Fruit fly (Drosophila melanogaster) whole organism, larva: ENCODE data around the gene CG31752.

Source experiments
- noc ChIP-seq: fragments of 200-800 bp; sonication (Bioruptor generic); optimal IDR thresholded peaks from 3 replicates; lab custom pipeline; 2019; ENCODE audit warnings: missing biosample characterization, mild to moderate bottlenecking, missing genetic modification characterization, moderate library complexity

CG31752 gene

DNA sequence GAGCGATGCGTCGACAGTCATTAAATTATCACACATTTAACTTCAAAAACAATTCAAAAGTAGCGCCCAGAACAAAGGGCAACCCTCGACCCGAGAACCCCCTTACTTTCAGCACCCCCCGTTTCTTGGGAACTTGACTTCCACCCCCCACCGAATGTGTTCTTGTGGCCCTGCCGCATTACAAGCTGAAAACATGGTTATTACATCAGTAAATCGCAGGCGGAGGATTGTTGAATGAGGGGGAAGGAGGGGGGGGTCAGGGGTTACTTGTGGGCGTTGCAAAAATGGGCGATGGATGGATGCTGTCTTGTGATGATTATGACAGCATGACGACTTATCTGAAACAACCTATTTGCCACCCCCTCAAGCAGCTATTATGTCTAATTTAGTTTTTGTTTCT is 25.9 kb downstream of the CG31752 start:
- TF ChIP-seq noc = no peak

DNA sequence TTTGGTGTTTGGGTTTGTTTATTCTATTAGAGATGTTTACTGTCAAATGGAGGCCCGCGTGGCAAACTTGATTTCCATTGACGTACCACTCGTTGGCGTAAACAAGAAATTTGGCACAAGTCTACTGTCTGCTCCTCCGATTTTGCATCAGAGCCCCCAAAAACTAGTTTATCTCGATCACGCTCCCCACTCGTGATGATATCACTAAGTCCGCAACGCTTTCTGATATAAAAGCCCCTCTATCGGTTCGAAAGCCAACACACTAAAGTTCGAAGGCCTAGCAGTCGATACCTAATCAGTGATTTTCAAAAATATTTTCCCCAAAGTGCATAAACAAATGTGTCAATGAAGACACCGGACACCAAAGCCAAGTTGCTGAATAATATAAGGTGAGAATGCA is 28.4 kb downstream of the CG31752 start:
- TF ChIP-seq noc = no peak

DNA sequence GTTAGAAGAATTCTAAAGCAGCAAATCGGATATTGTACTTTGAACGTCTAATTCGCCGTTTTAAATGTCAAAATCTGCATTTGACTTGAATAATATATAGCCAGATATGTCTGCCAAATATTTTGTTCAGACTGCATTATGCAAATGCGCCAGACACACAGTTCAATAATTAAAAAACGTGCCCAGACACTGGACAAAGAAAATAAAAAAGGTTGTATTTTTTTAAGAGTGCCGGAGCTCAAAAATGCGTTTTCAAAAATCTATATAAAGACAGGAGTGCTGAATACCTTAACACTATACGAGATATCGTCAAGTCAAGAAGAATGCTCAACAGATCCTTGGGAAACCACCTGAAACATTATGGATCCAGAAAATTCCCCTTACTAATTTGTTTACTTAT is 28.8 kb downstream of the CG31752 start, which contains the start of the genes CG17325 and CG42305:
Gene CG17325 (plus strand): TSS at position 301 of the 400 bp plus-strand sequence.
Gene CG42305 (plus strand): TSS at position 301 of the 400 bp plus-strand sequence.
- TF ChIP-seq noc = no peak

DNA sequence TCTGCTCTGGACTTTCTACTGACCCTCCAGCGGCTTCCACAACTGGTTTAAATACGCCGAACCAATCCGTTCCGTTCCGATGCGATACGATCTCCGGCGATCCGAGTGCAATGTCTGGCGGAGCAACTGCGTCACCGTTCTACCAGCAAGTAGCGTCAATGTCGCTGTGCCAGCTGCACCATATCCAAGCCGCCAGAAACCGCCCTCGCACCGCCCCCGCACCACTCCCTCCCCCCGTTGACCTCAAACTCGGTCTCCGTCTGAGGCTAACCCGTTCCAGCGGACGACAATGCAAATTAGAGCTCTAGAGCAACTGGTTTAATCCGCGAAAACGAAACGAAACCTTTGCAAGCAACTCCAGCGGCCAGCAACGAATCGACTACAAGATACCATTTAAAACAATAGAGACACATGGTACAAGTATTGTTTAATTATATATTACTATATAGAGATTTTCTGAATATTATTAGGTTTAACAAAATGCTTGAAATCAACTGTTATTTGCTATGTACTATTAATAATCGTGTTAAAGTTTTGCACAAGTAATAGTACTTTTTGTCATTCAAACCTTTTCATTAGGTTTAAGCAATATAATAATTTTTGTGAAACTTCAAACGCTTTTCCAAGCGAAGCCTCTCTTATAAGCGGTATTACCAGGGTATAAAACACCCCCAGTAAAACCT is 30.0 kb downstream of the CG31752 start, which contains the start of the genes CG10570 and CG42502:
Gene CG10570 (minus strand): TSS at position 293 of the 683 bp plus-strand sequence.
Gene CG42502 (minus strand): TSS at position 293 of the 683 bp plus-strand sequence.
- no peak for TF ChIP-seq noc

DNA sequence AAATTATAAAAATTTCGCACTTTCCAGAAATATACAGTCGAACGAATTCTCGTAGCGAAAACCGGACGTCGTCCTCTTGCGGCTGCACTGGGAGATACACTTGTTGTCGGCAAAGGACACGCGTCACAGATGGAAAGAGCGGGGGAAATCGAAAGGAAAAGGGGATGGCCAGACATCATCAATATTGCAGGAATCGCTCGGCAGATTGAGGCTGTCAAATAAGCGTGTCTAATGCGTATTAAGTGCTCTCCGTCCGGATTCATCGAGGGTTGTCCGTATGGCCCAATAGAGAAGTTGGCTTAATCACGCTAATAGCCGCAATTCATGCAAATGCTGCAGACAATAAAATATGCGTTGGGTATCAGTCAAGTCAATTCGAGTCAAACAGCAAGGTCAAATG is 31.6 kb downstream of the CG31752 start:
- no peak for TF ChIP-seq noc

DNA sequence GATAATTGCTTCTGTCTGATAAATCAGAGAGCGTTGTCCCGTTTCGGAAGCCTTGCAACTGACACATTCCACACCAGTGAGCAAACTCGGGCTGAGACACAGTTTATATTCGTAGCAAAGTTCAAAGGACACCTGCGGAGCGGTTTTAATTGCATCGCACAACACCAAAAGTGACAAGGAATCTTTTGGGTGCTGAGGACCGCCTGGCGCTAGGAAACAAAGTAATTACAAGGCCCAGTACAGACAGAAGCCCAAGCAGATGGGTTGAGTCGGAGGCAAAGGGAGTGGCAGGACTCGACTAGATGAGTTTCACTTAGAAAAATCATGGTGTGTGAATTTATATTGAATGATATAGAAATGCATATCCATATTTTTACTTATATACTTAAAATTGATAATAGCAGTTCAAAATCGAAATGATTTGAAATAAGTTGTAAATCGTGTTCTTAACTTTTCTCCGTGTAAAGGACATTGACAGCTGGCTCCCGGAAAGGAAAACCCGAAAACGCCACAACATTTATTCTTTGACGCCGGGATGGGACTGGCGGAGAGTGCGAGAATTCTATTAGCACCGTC is 32.3 kb downstream of the CG31752 start:
- no peak for TF ChIP-seq noc

DNA sequence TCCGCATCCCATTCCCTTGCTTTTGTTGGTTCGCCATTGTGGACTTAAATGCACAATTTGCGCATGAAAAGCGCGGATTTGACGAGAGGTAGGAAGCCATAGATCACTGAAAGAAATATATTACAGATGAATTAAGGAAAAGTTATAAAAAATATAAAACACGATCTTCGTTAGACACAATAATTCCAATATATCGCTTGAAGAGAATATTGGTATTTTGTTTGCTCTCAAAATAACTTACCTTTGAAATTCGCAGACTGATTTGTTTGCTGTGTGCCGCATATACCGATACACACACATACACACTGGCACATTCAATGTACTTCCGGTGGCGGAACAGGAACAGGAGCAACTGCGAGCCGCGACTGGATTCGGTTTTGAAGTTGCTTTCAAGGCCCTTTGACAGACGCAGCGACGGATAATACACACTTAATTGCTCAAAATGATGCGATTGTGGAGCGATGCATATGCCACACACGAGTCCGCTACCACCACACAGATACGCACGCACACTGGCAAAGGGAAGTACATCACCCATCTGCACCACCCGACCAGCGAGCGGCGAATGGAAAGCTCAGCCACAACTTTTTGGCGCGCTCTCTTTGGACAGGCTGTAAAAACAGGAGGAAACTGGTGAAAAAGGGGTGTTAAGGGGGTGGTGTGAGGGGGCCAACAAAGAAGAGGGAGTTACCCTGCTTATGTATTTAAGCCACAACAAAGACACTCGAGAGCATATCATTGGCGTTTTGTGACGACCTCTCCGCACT is 35.3 kb downstream of the CG31752 start:
- TF ChIP-seq noc = no peak

DNA sequence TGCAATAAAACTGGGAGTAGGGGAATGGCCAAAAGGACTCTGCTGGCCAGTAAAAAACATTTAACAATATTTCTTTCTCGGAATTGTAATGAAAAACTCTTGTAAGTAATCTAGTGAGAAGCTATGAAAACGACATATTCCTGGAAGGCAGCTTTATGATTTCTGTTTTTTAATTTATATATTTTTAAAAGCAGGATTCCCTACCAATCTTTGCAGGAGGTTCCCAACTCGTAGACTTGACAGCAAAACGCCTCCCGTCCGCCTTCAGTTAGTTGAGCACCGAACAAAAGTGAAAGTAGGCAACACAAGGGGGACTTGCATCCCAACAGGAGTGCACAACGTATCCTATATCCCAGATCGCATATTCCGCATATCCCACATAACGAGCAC is 35.9 kb downstream of the CG31752 start, which contains the start of gene CG43814:
Gene CG43814 (minus strand): TSS at position 101 of the 390 bp plus-strand sequence.
- no peak for TF ChIP-seq noc

DNA sequence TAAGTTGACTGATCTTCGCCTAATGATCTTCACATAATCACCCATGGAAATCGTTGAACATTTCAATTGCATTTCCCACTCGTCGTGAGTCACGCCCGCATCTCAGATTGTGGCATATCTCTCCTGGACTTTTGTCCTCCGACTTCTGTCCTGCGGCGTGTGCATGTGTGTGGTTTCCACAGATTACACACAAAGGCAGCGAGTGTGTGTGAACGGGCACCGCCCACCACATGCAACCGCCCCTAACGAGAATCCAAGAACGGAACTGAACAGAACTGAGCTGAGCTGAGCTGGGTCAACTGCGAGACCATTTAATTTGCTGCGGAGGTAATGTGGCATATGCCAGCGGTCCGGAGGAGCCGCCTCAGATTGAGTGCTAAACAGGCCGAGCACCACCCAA is 39.4 kb downstream of the CG31752 start:
- no peak for TF ChIP-seq noc

DNA sequence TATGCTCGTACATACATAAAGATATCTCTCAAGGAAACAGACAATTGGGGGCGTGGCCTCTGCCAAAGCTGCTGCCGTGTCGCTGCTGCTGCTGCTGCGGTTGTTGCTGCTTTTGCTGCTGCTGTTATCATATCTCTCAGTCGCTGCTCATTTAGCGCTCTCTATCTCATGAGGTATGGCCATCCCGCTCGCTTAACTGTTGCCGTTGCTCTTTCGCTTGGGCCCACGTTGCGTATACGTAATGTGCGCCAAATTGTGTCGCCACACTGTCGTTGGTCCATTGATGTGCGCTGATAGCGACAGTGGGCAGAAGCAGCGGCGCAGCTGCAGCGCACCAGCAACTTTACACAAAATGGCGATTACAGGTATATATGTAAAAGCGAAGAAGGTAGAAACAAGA is 44.7 kb downstream of the CG31752 start:
- TF ChIP-seq noc = no peak

DNA sequence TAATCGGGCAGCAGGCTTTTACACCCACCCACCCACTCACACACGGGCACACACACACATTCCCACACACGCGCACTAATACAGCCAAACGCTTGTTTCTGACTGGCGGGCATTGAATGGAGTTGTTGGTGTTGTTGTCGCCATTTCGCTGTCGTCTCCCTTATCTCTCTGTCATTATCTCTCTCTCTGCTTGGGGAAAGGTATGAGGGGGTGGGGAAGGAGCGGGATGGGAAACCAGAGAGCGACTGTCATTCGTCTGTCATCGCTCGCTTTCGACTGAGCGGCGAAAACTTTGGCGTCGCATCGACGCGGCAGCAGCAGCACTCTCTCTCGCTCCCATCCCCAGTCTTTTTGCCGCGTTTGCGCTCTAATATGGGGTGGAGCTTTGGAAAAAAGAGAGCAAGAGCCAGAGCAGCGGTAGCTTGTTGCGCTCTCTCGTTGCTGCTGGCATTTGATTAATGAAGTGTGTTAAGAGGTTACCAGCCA is 45.1 kb downstream of the CG31752 start:
- TF ChIP-seq noc = peak; percentile 1

DNA sequence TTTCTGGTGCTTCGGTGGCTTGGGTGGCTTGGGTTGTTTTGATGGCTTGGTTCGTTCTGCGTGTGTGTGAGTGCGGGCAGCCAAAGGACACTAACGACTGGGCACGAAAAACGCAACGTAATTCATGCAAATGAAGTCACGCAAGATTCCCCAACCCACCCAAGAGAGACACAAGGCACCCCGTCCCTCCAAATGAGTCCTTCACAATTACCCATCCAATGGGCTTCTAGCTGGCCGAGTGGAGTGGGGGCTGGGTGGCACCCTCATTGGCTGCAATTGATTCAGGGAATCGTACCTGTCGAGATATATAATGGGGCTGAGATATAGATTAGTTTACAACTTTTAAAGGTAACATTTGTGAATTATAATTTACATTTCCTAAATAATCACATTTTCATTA is 47.9 kb downstream of the CG31752 start:
- TF ChIP-seq noc = no peak

DNA sequence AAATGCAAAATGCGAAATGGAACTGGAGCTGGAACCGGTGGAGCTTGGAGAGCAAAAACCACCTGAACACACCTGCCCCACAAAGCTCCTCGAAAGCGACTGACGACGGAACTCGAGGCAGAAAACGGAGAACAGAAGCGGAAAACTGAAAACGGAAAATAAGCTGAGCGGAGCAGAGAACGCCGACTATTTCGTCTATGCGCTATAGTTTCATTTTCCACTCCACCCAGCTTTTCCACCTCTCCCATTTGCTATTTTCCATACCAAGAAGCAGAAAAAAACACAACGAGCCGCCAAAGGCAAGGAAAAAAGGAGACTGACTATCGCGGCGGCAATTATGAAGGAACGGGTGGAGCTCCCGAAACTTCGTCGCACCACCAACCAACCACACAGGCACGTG is 48.3 kb downstream of the CG31752 start, which contains the start of gene ham:
Gene ham (minus strand): TSS at position 101 of the 400 bp plus-strand sequence.
- no peak for TF ChIP-seq noc

DNA sequence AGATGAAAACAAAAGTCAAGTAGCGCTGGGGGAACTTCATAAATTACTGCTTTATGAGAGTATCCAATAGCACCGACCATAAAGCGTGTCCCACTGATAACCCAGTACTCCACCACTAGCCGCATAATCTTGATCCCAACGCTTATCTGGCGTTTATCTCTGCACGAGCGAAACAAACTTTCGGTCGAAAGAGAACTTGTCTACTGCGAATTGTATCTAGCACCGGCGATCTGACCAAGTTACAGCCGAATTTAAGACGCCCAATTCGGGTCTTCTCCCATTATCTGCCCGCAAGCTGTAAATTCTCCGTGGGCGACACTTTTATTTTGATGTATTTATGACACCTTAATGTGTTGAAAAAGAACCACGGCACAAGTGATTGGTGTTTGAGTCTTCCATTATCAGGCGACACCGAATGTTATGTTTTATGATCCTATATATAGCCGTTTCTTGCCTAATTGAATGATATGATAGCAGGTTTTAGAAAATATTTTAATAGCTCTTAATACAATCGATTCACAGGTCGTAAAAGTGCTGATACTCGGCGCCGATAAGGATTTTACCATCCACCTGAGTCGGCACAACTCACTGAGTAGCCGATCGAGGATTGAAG is 51.2 kb downstream of the CG31752 start:
- peak; percentile 87 for TF ChIP-seq noc
